Fruit fly (Drosophila melanogaster) whole organism, wandering third instar larva: ENCODE data around the gene comm.

Source experiments
- Abd-B ChIP-seq: fragments of >200 bp; optimal IDR thresholded peaks from 2 replicates; lab custom pipeline; 2017; ENCODE audit warnings: missing biosample characterization, missing genetic modification characterization
- CG32264 ChIP-seq: fragments of 200-800 bp; sonication (Bioruptor generic); optimal IDR thresholded peaks from 2 replicates; lab custom pipeline; 2016; ENCODE audit warnings: missing biosample characterization, missing genetic modification characterization
- Dfd ChIP-seq: fragments of >200 bp; optimal IDR thresholded peaks from 2 replicates; lab custom pipeline; 2017; ENCODE audit warnings: missing biosample characterization, missing genetic modification characterization
- GATAd ChIP-seq: sonication (Bioruptor generic); optimal IDR thresholded peaks from 2 replicates; lab custom pipeline; 2016; ENCODE audit warnings: missing biosample characterization, missing genetic modification characterization
- HLH106 ChIP-seq: fragments of 200-800 bp; optimal IDR thresholded peaks from 3 replicates; lab custom pipeline; 2019; ENCODE audit warnings: missing biosample characterization, mild to moderate bottlenecking, missing genetic modification characterization, moderate library complexity
- Hnf4 ChIP-seq: fragments of 200-800 bp; sonication (Bioruptor generic); optimal IDR thresholded peaks from 2 replicates; lab custom pipeline; 2016; ENCODE audit warnings: missing biosample characterization, mild to moderate bottlenecking, missing genetic modification characterization
- Hr78 ChIP-seq: fragments of >200 bp; optimal IDR thresholded peaks from 2 replicates; lab custom pipeline; 2017; ENCODE audit warnings: missing biosample characterization, missing genetic modification characterization
- Jra ChIP-seq: sonication (Bioruptor generic); optimal IDR thresholded peaks from 2 replicates; lab custom pipeline; 2016; ENCODE audit warnings: missing biosample characterization, missing genetic modification characterization
- Mio ChIP-seq: sonication (Bioruptor generic); optimal IDR thresholded peaks from 2 replicates; lab custom pipeline; 2016; ENCODE audit warnings: missing biosample characterization, missing genetic modification characterization
- Myc ChIP-seq: fragments of >200 bp; optimal IDR thresholded peaks from 2 replicates; lab custom pipeline; 2017
- N ChIP-seq: fragments of >200 bp; optimal IDR thresholded peaks from 2 replicates; lab custom pipeline; 2018; ENCODE audit warnings: missing biosample characterization, missing external identifiers, missing genetic modification characterization
- OdsH ChIP-seq: fragments of 200-800 bp; sonication (Bioruptor generic); optimal IDR thresholded peaks from 2 replicates; lab custom pipeline; 2016; ENCODE audit warnings: missing biosample characterization, mild to moderate bottlenecking, missing genetic modification characterization
- Rel ChIP-seq, 2 experiments: fragments of 200-800 bp; sonication (Bioruptor generic) in 1 of 2; optimal IDR thresholded peaks; 2 replicates in 1 of 2; 3 replicates in 1 of 2; lab custom pipeline; 2016 to 2019; ENCODE audit warnings: mild to moderate bottlenecking in 2 of 2, missing biosample characterization in 2 of 2, missing genetic modification characterization in 2 of 2, moderate library complexity in 1 of 2
- Sp1 ChIP-seq: fragments of 200-800 bp; sonication (Bioruptor generic); optimal IDR thresholded peaks from 3 replicates; lab custom pipeline; 2019; ENCODE audit warnings: missing biosample characterization, mild to moderate bottlenecking, missing genetic modification characterization, moderate library complexity
- Vsx2 ChIP-seq: fragments of 200-300, 225-300 bp; sonication (Bioruptor generic); optimal IDR thresholded peaks from 2 replicates; lab custom pipeline; 2018; ENCODE audit warnings: missing biosample characterization, missing genetic modification characterization; ENCODE audit not compliant: partially characterized antibody
- br ChIP-seq: fragments of 200-800 bp; sonication (Bioruptor generic); optimal IDR thresholded peaks from 2 replicates; lab custom pipeline; 2016; ENCODE audit warnings: missing biosample characterization, missing genetic modification characterization
- brk ChIP-seq: fragments of 200-800 bp; sonication (Bioruptor generic); optimal IDR thresholded peaks from 2 replicates; lab custom pipeline; 2016; ENCODE audit warnings: missing biosample characterization, mild to moderate bottlenecking, missing genetic modification characterization
- dl ChIP-seq, 2 experiments: fragments of 175-275, 200-275 bp in 1 of 2; fragments of 200-275 bp in 1 of 2; sonication (Bioruptor generic); optimal IDR thresholded peaks; lab custom pipeline; 2018; ENCODE audit warnings: mild to moderate bottlenecking in 2 of 2, missing biosample characterization in 2 of 2, missing genetic modification characterization in 2 of 2, moderate library complexity in 2 of 2; ENCODE audit not compliant: partially characterized antibody in 2 of 2, insufficient read depth in 1 of 2
- dmrt93B ChIP-seq: fragments of 200-800 bp; sonication (Bioruptor generic); optimal IDR thresholded peaks from 2 replicates; lab custom pipeline; 2018; ENCODE audit warnings: missing biosample characterization, mild to moderate bottlenecking, missing genetic modification characterization
- dsf ChIP-seq: sonication (Bioruptor generic); optimal IDR thresholded peaks from 2 replicates; lab custom pipeline; 2016; ENCODE audit warnings: missing biosample characterization, missing genetic modification characterization, borderline replicate concordance
- ey ChIP-seq: fragments of 200-800 bp; sonication (Bioruptor generic); optimal IDR thresholded peaks from 2 replicates; lab custom pipeline; 2016; ENCODE audit warnings: missing biosample characterization, missing genetic modification characterization
- foxo ChIP-seq, 2 experiments: fragments of 200-800 bp; sonication (Bioruptor generic); optimal IDR thresholded peaks; 2 replicates in 1 of 2; 3 replicates in 1 of 2; lab custom pipeline; 2016 to 2017; ENCODE audit warnings: missing biosample characterization in 2 of 2, missing genetic modification characterization in 2 of 2
- fru ChIP-seq: fragments of 200-800 bp; sonication (Bioruptor generic); optimal IDR thresholded peaks from 3 replicates; lab custom pipeline; 2016; ENCODE audit warnings: missing biosample characterization, mild to moderate bottlenecking, missing genetic modification characterization
- h ChIP-seq: fragments of 200-800 bp; sonication (Bioruptor generic); optimal IDR thresholded peaks from 3 replicates; lab custom pipeline; 2016; ENCODE audit warnings: missing biosample characterization, mild to moderate bottlenecking, missing genetic modification characterization
- jim ChIP-seq: fragments of 175-275, 200-325 bp; sonication (Bioruptor generic); optimal IDR thresholded peaks from 2 replicates; lab custom pipeline; 2016; ENCODE audit warnings: missing biosample characterization, mild to moderate bottlenecking, missing genetic modification characterization
- lola ChIP-seq: fragments of >200 bp; optimal IDR thresholded peaks from 2 replicates; lab custom pipeline; 2017; ENCODE audit warnings: missing biosample characterization, missing genetic modification characterization
- pan ChIP-seq: fragments of >200 bp; optimal IDR thresholded peaks from 2 replicates; lab custom pipeline; 2017
- psq ChIP-seq: fragments of 200-800 bp; sonication (Bioruptor generic); optimal IDR thresholded peaks from 3 replicates; lab custom pipeline; 2017; ENCODE audit warnings: missing biosample characterization, mild to moderate bottlenecking, missing genetic modification characterization, moderate library complexity
- rgr ChIP-seq: fragments of 200-800 bp; sonication (Bioruptor generic); optimal IDR thresholded peaks from 3 replicates; lab custom pipeline; 2016; ENCODE audit warnings: missing biosample characterization, mild to moderate bottlenecking, missing genetic modification characterization
- sv ChIP-seq: fragments of 200-800 bp; sonication (Bioruptor generic); optimal IDR thresholded peaks from 3 replicates; lab custom pipeline; 2016; ENCODE audit warnings: missing biosample characterization, missing genetic modification characterization
- tai ChIP-seq: sonication (Bioruptor generic); optimal IDR thresholded peaks from 2 replicates; lab custom pipeline; 2016; ENCODE audit warnings: missing biosample characterization, missing genetic modification characterization
- woc ChIP-seq: sonication (Bioruptor generic); optimal IDR thresholded peaks from 2 replicates; lab custom pipeline; 2016; ENCODE audit warnings: missing biosample characterization, mild to moderate bottlenecking, missing genetic modification characterization

The comm gene

dm6 chr3L:15761918-15762317 lies 33.7 kb upstream of the comm start:
- TF ChIP-seq h (GFP tag; lab: Kevin White, UChicago) (peak; percentile 21), Hr78 (GFP tag; lab: Kevin White, UChicago) (no peak), foxo (GFP tag; optimal IDR thresholded peaks at IDR 0.05; lab: Kevin White, UChicago) (peak in 1 of 2 experiments; percentile 32), OdsH (GFP tag; lab: Kevin White, UChicago) (peak; percentile 25), Sp1 (GFP tag; lab: Kevin White, UChicago) (peak; percentile 53), HLH106 (peak; percentile 64), psq (peak; percentile 27), dmrt93B (GFP tag; lab: Kevin White, UChicago) (peak; percentile 29), brk (peak; percentile 4), Jra (GFP tag; lab: Kevin White, UChicago) (no peak)

dm6 chr3L:15760467-15760866 lies 32.2 kb upstream of the comm start:
- TF ChIP-seq rgr (GFP tag; lab: Kevin White, UChicago) (no peak), sv (no peak), ey (GFP tag; lab: Kevin White, UChicago) (no peak), brk (no peak), pan (lab: Kevin White, UChicago) (no peak), tai (GFP tag; lab: Kevin White, UChicago) (no peak), Hnf4 (GFP tag; lab: Kevin White, UChicago) (no peak), GATAd (GFP tag; lab: Kevin White, UChicago) (no peak), Dfd (GFP tag; lab: Kevin White, UChicago) (no peak), jim (GFP tag; lab: Kevin White, UChicago) (no peak), dl (GFP tag; optimal IDR thresholded peaks at IDR 0.05; lab: Kevin White, UChicago; ENCODE audit: insufficient read depth in 1 of 2, partially characterized antibody in 2 of 2) (no peak), dsf (GFP tag; lab: Kevin White, UChicago) (no peak), Vsx2 (GFP tag; lab: Kevin White, UChicago) (no peak), lola (no peak), fru (GFP tag; lab: Kevin White, UChicago) (no peak), br (GFP tag; lab: Kevin White, UChicago) (no peak)
- TF ChIP-seq, all 38 proteins: peak for 0

- TF ChIP-seq Myc (lab: Kevin White, UChicago) (no peak), Dfd (GFP tag; lab: Kevin White, UChicago) (no peak), dsf (GFP tag; lab: Kevin White, UChicago) (no peak), woc (GFP tag; lab: Kevin White, UChicago) (no peak), HLH106 (no peak), tai (GFP tag; lab: Kevin White, UChicago) (no peak), psq (no peak)
Measured at dm6 chr3L:15758668-15759067, 30.4 kb upstream of the comm start.

DNA sequence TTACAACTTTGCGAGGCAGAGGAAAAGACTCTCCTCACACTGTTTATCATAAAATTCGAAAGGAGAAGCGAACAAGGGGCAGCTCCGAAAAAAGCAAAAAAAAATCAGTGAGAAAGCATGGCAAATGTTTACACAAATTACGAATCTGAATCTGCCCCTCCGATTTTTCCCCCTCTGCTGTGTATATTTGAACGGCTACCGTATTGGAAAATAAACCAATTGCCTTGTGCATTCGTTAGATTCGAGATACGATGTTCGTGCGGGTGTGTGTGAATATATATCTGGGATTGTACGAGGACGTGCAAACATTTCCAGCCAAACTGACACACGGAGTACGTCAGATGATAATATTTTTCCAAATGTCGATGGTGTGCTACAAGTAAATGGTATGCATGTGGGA lies 29.6 kb upstream of the comm start:
- no peak for TF ChIP-seq lola
- TF ChIP-seq brk, result no peak
- no peak for TF ChIP-seq OdsH (GFP tag; lab: Kevin White, UChicago)
- no peak for TF ChIP-seq HLH106
- no peak for TF ChIP-seq jim (GFP tag; lab: Kevin White, UChicago)

DNA sequence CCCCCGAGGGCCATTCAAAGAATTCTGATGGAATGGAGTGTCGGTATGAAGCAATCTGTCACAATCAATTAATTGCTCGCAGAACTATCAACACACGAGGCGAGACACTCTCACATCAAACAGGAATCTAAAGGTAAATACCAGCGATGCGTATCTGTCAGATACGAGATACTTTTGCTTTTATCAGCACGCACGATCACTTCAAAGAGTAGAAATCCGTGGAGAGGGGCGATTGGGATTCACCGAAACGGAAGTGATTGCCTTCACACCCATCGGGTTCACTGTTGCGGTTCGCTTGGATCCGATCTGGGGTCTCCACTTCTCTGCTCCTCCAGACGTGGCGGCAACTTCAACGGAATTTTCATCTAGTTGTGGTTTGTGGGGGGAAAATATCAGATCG lies 26.9 kb upstream of the comm start:
- TF ChIP-seq Mio, result no peak
- no peak for TF ChIP-seq brk
- no peak for TF ChIP-seq Sp1 (GFP tag; lab: Kevin White, UChicago)
- no peak for TF ChIP-seq GATAd (GFP tag; lab: Kevin White, UChicago)

dm6 chr3L:15752786-15753185 lies 24.6 kb upstream of the comm start:
- TF ChIP-seq Hr78 (GFP tag; lab: Kevin White, UChicago) (no peak), ey (GFP tag; lab: Kevin White, UChicago) (peak; percentile 3)

DNA sequence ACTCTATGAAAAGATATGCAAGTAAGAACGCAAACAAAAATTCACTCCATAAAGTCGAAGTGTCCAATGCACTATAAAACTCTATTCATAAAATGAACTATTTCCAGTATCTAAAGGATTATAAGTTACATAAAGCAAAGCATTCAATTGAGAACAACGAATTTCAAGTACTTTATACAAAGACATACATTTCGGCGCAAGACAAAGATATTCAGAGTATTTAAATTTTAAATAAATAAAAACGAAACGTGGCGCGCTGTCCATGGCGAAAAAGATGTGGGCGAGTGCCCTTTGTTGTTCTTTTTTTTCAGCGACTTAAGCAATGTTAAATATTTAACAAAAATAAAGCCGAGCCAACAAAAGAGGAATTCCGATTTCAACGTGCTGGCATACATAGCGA lies 21.0 kb upstream of the comm start:
- TF ChIP-seq psq, result no peak
- no peak for TF ChIP-seq Vsx2 (GFP tag; lab: Kevin White, UChicago)
- TF ChIP-seq sv, result no peak
- TF ChIP-seq Hr78 (GFP tag; lab: Kevin White, UChicago), result no peak
- TF ChIP-seq Rel (GFP tag; optimal IDR thresholded peaks at IDR 0.05; lab: Kevin White, UChicago), result no peak
- no peak for TF ChIP-seq Rel (tag; optimal IDR thresholded peaks at IDR 0.05; lab: Kevin White, UChicago)
- no peak for TF ChIP-seq Jra (GFP tag; lab: Kevin White, UChicago)
- no peak for TF ChIP-seq jim (GFP tag; lab: Kevin White, UChicago)
- no peak for TF ChIP-seq Abd-B (GFP tag; lab: Kevin White, UChicago)
- no peak for TF ChIP-seq N (GFP tag; lab: Kevin White, UChicago)
- TF ChIP-seq GATAd (GFP tag; lab: Kevin White, UChicago), result no peak
- TF ChIP-seq ey (GFP tag; lab: Kevin White, UChicago), result no peak
- TF ChIP-seq woc (GFP tag; lab: Kevin White, UChicago), result no peak
- no peak for TF ChIP-seq Mio
- no peak for TF ChIP-seq dl (GFP tag; optimal IDR thresholded peaks at IDR 0.05; lab: Kevin White, UChicago; ENCODE audit: insufficient read depth in 1 of 2, partially characterized antibody in 2 of 2)
- TF ChIP-seq CG32264 (GFP tag; lab: Kevin White, UChicago), result no peak
- no peak for TF ChIP-seq rgr (GFP tag; lab: Kevin White, UChicago)
- no peak for TF ChIP-seq lola
- no peak for TF ChIP-seq HLH106
- TF ChIP-seq Dfd (GFP tag; lab: Kevin White, UChicago), result no peak
